Worm (Caenorhabditis elegans) whole organism, L1 larva: ENCODE data around the gene R11G1.11.

ENCODE experiments used
- fkh-10 ChIP-seq: sonication (generic microtip); optimal IDR thresholded peaks from 2 replicates; lab custom pipeline; 2017; ENCODE audit warnings: missing biosample characterization, missing genetic modification reagents, missing genetic modification characterization
- mdl-1 ChIP-seq, 2 experiments: fragments of 150-350 bp; optimal IDR thresholded peaks; 2 replicates each; lab custom pipeline; 2014 to 2017; ENCODE audit warnings: missing biosample characterization in 2 of 2, missing genetic modification characterization in 2 of 2, inconsistent platforms in 1 of 2

- TF ChIP-seq fkh-10: no peak
- TF ChIP-seq mdl-1 (tag; optimal IDR thresholded peaks at IDR 0.05; lab: Kevin White, UChicago): no peak
Measured at ce11 chrX:3686420-3686819, 31.7 kb downstream of the R11G1.11 start.
